Worm (Caenorhabditis elegans) whole organism, L3 larva: ENCODE measurements around the gene F13A2.1.
A peak's percentile ranks its signal among the peaks of the same experiment; 100 is the strongest.

Source experiments
- R02D3.7 ChIP-seq: fragments of 150-350 bp; optimal IDR thresholded peaks from 2 replicates; lab custom pipeline; 2014; ENCODE audit warnings: missing biosample characterization, missing genetic modification characterization
- ZK546.5 ChIP-seq: sonication (generic microtip); optimal IDR thresholded peaks from 2 replicates; lab custom pipeline; 2017; ENCODE audit warnings: missing biosample characterization, missing genetic modification characterization
- ama-1 ChIP-seq: fragments of 150-350 bp; optimal IDR thresholded peaks from 2 replicates; lab custom pipeline; 2018
- ceh-28 ChIP-seq: fragments of 150-350 bp; optimal IDR thresholded peaks from 2 replicates; lab custom pipeline; 2014; ENCODE audit warnings: missing biosample characterization, missing genetic modification reagents, missing genetic modification characterization
- ceh-82 ChIP-seq: fragments of 150-350 bp; optimal IDR thresholded peaks from 2 replicates; lab custom pipeline; 2014; ENCODE audit warnings: missing biosample characterization, missing genetic modification characterization
- ceh-9 ChIP-seq: sonication (generic microtip); optimal IDR thresholded peaks from 2 replicates; lab custom pipeline; 2018; ENCODE audit warnings: missing biosample characterization, missing genetic modification characterization
- egl-5 ChIP-seq: fragments of 150-350 bp; optimal IDR thresholded peaks from 2 replicates; lab custom pipeline; 2017; ENCODE audit warnings: missing biosample characterization, missing genetic modification reagents, missing genetic modification characterization, inconsistent platforms
- elt-1 ChIP-seq: fragments of 150-350 bp; optimal IDR thresholded peaks from 2 replicates; lab custom pipeline; 2014; ENCODE audit warnings: missing biosample characterization, missing genetic modification characterization
- elt-2 ChIP-seq: sonication (generic microtip); optimal IDR thresholded peaks from 2 replicates; lab custom pipeline; 2016; ENCODE audit warnings: missing genetic modification reagents, mild to moderate bottlenecking, missing genetic modification characterization, missing compliant biosample characterization
- elt-3 ChIP-seq, 3 experiments: fragments of 150-350 bp in 1 of 3; sonication (generic microtip) in 2 of 3; optimal IDR thresholded peaks; 2 replicates in 2 of 3; 4 replicates in 1 of 3; lab custom pipeline; 2014 to 2017; ENCODE audit warnings: missing biosample characterization in 3 of 3, missing genetic modification characterization in 3 of 3
- fkh-2 ChIP-seq: fragments of 150-350 bp; optimal IDR thresholded peaks from 2 replicates; lab custom pipeline; 2014; ENCODE audit warnings: missing biosample characterization, missing genetic modification reagents, missing genetic modification characterization
- fos-1 ChIP-seq: fragments of 150-350 bp; optimal IDR thresholded peaks from 2 replicates; lab custom pipeline; 2014; ENCODE audit warnings: missing biosample characterization, missing genetic modification characterization
- jun-1 ChIP-seq: fragments of 150-350 bp; optimal IDR thresholded peaks from 2 replicates; lab custom pipeline; 2014; ENCODE audit warnings: missing biosample characterization, missing genetic modification reagents, missing genetic modification characterization
- lin-15B ChIP-seq: fragments of 150-350 bp; optimal IDR thresholded peaks from 2 replicates; lab custom pipeline; 2014; ENCODE audit warnings: missing biosample characterization, missing genetic modification characterization
- lin-39 ChIP-seq: fragments of 150-350 bp; optimal IDR thresholded peaks from 2 replicates; lab custom pipeline; 2018; ENCODE audit warnings: missing biosample characterization, missing genetic modification reagents, missing genetic modification characterization
- lsy-12 ChIP-seq: sonication (generic microtip); optimal IDR thresholded peaks from 2 replicates; lab custom pipeline; 2016; ENCODE audit warnings: mild to moderate bottlenecking, missing genetic modification characterization, missing compliant biosample characterization
- mdl-1 ChIP-seq: fragments of 150-350 bp; optimal IDR thresholded peaks from 2 replicates; lab custom pipeline; 2014; ENCODE audit warnings: missing biosample characterization, missing genetic modification characterization
- mml-1 ChIP-seq: fragments of 150-350 bp; sonication (generic microtip); optimal IDR thresholded peaks from 3 replicates; lab custom pipeline; 2014; ENCODE audit warnings: missing biosample characterization, missing genetic modification characterization
- nfya-1 ChIP-seq: sonication (generic microtip); optimal IDR thresholded peaks from 2 replicates; lab custom pipeline; 2017; ENCODE audit warnings: missing genetic modification characterization, mild to moderate bottlenecking, missing compliant biosample characterization, antibody characterized with exemption, moderate library complexity; ENCODE audit not compliant: insufficient read depth
- nhr-11 ChIP-seq: fragments of 150-350 bp; optimal IDR thresholded peaks from 2 replicates; lab custom pipeline; 2014; ENCODE audit warnings: missing biosample characterization, missing genetic modification characterization
- nhr-12 ChIP-seq: fragments of 150-350 bp; optimal IDR thresholded peaks from 2 replicates; lab custom pipeline; 2014; ENCODE audit warnings: missing biosample characterization, missing genetic modification characterization
- nhr-23 ChIP-seq: fragments of 150-350 bp; optimal IDR thresholded peaks from 2 replicates; lab custom pipeline; 2014; ENCODE audit warnings: missing biosample characterization, missing genetic modification reagents, missing genetic modification characterization
- nhr-25 ChIP-seq: sonication (generic microtip); optimal IDR thresholded peaks from 2 replicates; lab custom pipeline; 2017; ENCODE audit warnings: missing biosample characterization, missing genetic modification characterization
- nhr-43 ChIP-seq: sonication (generic microtip); optimal IDR thresholded peaks from 2 replicates; lab custom pipeline; 2016; ENCODE audit warnings: mild to moderate bottlenecking, missing genetic modification characterization, missing compliant biosample characterization; ENCODE audit not compliant: poor library complexity, severe bottlenecking
- nhr-77 ChIP-seq: fragments of 150-350 bp; optimal IDR thresholded peaks from 2 replicates; lab custom pipeline; 2014; ENCODE audit warnings: missing biosample characterization, missing genetic modification characterization
- sea-2 ChIP-seq: fragments of 150-350 bp; sonication (generic microtip); optimal IDR thresholded peaks from 4 replicates; lab custom pipeline; 2014; ENCODE audit warnings: missing biosample characterization, missing genetic modification reagents, missing genetic modification characterization
- skn-1 ChIP-seq: fragments of 150-350 bp; optimal IDR thresholded peaks from 2 replicates; lab custom pipeline; 2014; ENCODE audit warnings: missing biosample characterization, missing genetic modification characterization
- tbx-2 ChIP-seq: sonication (generic microtip); optimal IDR thresholded peaks from 2 replicates; lab custom pipeline; 2016; ENCODE audit warnings: mild to moderate bottlenecking, missing genetic modification characterization, missing compliant biosample characterization
- unc-39 ChIP-seq: sonication (generic microtip); optimal IDR thresholded peaks from 4 replicates; lab custom pipeline; 2017; ENCODE audit warnings: missing biosample characterization, missing genetic modification characterization
- unc-62 ChIP-seq: fragments of 150-350 bp; sonication (generic microtip); optimal IDR thresholded peaks from 4 replicates; lab custom pipeline; 2014; ENCODE audit warnings: missing biosample characterization, missing genetic modification reagents, missing genetic modification characterization
- zag-1 ChIP-seq: fragments of 150-350 bp; optimal IDR thresholded peaks from 2 replicates; lab custom pipeline; 2014; ENCODE audit warnings: missing biosample characterization, missing genetic modification characterization
- ztf-4 ChIP-seq: fragments of 150-350 bp; optimal IDR thresholded peaks from 2 replicates; lab custom pipeline; 2014; ENCODE audit warnings: missing biosample characterization, missing genetic modification characterization

The F13A2.1 gene

ce11 chrV:4396257-4396656 is 14.1 kb upstream of the F13A2.1 start, which contains the start of gene F13A2.3:
Gene F13A2.3, minus strand, starts transcription at chrV:4396357.
- TF ChIP-seq nhr-43 (tag; lab: Kevin White, UChicago): no peak
- TF ChIP-seq elt-1: no peak
- TF ChIP-seq ceh-28 (tag; lab: Kevin White, UChicago): no peak
- TF ChIP-seq unc-39 (tag; lab: Kevin White, UChicago): no peak
- TF ChIP-seq unc-62 (GFP tag; lab: Kevin White, UChicago): no peak
- TF ChIP-seq nfya-1 (tag; lab: Kevin White, UChicago): no peak
- no peak for TF ChIP-seq R02D3.7 (tag; lab: Kevin White, UChicago)
- no peak for TF ChIP-seq nhr-12 (tag; lab: Kevin White, UChicago)
- no peak for TF ChIP-seq zag-1 (tag; lab: Kevin White, UChicago)
- no peak for TF ChIP-seq elt-2 (tag; lab: Kevin White, UChicago)
- no peak for TF ChIP-seq ama-1 (lab: Kevin White, UChicago)

- peak; percentile 93 for TF ChIP-seq nfya-1 (tag; lab: Kevin White, UChicago)
- TF ChIP-seq lin-39 (tag; lab: Kevin White, UChicago): no peak
- TF ChIP-seq, all 47 proteins: peak for 1
Observed at ce11 chrV:4387916-4388315, 5.7 kb upstream of the F13A2.1 start.

DNA sequence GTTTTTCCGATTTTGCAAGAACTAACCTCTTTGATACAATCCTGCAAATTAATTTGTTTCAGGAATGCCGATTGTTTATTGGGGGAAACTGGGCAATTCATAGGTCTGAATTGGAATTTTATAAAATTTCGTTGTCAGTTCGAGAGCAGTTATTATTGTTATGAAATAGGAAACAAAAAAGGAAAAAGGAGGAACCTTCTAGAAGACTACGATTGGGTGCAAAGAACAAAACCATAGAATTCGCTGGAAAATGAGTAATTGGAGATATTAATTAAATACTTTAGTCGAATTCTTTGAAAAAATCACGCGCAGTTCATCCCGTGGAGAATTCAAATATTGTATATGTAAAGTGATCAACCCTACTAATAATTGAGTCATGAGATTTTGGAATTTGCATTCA is 5.2 kb upstream of the F13A2.1 start, which contains the start of gene F13A2.9:
Gene F13A2.9 (minus strand): TSS at position 101 of the 400 bp plus-strand sequence.
- TF ChIP-seq unc-62 (GFP tag; lab: Kevin White, UChicago): no peak

ce11 chrV:4386173-4386572 is 4.0 kb upstream of the F13A2.1 start, which contains the start of gene F13A2.10:
Gene F13A2.10, minus strand, starts transcription at chrV:4386273.
- TF ChIP-seq lin-15B (tag; lab: Kevin White, UChicago) (no peak), nhr-11 (tag; lab: Kevin White, UChicago) (no peak), skn-1 (no peak), jun-1 (tag; lab: Kevin White, UChicago) (no peak), lsy-12 (tag; lab: Kevin White, UChicago) (no peak), unc-39 (tag; lab: Kevin White, UChicago) (no peak), R02D3.7 (tag; lab: Kevin White, UChicago) (no peak)

- TF ChIP-seq ceh-9 (tag; lab: Kevin White, UChicago): no peak
- TF ChIP-seq tbx-2 (tag; lab: Kevin White, UChicago): no peak
- no peak for TF ChIP-seq lin-39 (tag; lab: Kevin White, UChicago)
- no peak for TF ChIP-seq nfya-1 (tag; lab: Kevin White, UChicago)
- no peak for TF ChIP-seq ceh-82 (tag; lab: Kevin White, UChicago)
- TF ChIP-seq fos-1: no peak
Observed at ce11 chrV:4384482-4384881, 2.3 kb upstream of the F13A2.1 start, which contains the start of gene F13A2.2. Gene F13A2.2, minus strand, starts transcription at chrV:4384582.

ce11 chrV:4377622-4378021 is 4.6 kb downstream of the F13A2.1 start, which contains the start of gene F32D1.8:
Gene F32D1.8, minus strand, starts transcription at chrV:4377722.
- no peak for TF ChIP-seq nhr-77 (tag; lab: Kevin White, UChicago)
- TF ChIP-seq ZK546.5 (tag; lab: Kevin White, UChicago): no peak
- TF ChIP-seq ztf-4 (tag; lab: Kevin White, UChicago): no peak
- TF ChIP-seq sea-2: no peak
- TF ChIP-seq nhr-11 (tag; lab: Kevin White, UChicago): no peak
- TF ChIP-seq elt-2 (tag; lab: Kevin White, UChicago): no peak
- TF ChIP-seq elt-3 (tag; optimal IDR thresholded peaks at IDR 0.05; lab: Kevin White, UChicago): no peak
- no peak for TF ChIP-seq fos-1
- TF ChIP-seq mml-1 (tag; lab: Kevin White, UChicago): no peak
- no peak for TF ChIP-seq egl-5 (tag; lab: Kevin White, UChicago)
- no peak for TF ChIP-seq mdl-1 (tag; lab: Kevin White, UChicago)
- TF ChIP-seq zag-1 (tag; lab: Kevin White, UChicago): no peak
- no peak for TF ChIP-seq fkh-2 (tag; lab: Kevin White, UChicago)
- no peak for TF ChIP-seq nhr-23 (tag; lab: Kevin White, UChicago)
- TF ChIP-seq R02D3.7 (tag; lab: Kevin White, UChicago): no peak
- TF ChIP-seq lin-39 (tag; lab: Kevin White, UChicago): no peak
- TF ChIP-seq jun-1 (tag; lab: Kevin White, UChicago): no peak
- no peak for TF ChIP-seq nhr-25
- no peak for TF ChIP-seq lin-15B (tag; lab: Kevin White, UChicago)
